Fruit fly (Drosophila melanogaster): ENCODE data around the gene CG18789.

Gene CG18789

dm6 chr2L:12006397-12007330 is 11.4 kb upstream of the CG18789 start (continued):
- TF ChIP-seq h (optimal IDR thresholded peaks at IDR 0.05) (no peak), sna (GFP tag; IDR thresholded peaks at IDR 0.05; ENCODE audit: partially characterized antibody) (no peak), Hand (GFP tag; optimal IDR thresholded peaks at IDR 0.05) (peak; percentile 94), PHDP (tag; optimal IDR thresholded peaks at IDR 0.05) (peak; percentile 94), tio (GFP tag; optimal IDR thresholded peaks at IDR 0.05) (peak; percentile 96), nerfin-2 (GFP tag; IDR thresholded peaks at IDR 0.05; ENCODE audit: partially characterized antibody) (no peak), CG13775 (GFP tag; optimal IDR thresholded peaks at IDR 0.05) (peak; percentile 96), tup (GFP tag; optimal IDR thresholded peaks at IDR 0.05) (peak; percentile 70), CG9437 (GFP tag; optimal IDR thresholded peaks at IDR 0.05) (peak; percentile 95), CG9817 (tag; optimal IDR thresholded peaks at IDR 0.05) (peak; percentile 91), gsb (GFP tag; IDR thresholded peaks at IDR 0.05) (no peak), Optix (GFP tag; IDR thresholded peaks at IDR 0.05) (no peak), CG1024 (GFP tag; IDR thresholded peaks at IDR 0.05) (no peak), ci (GFP tag; IDR thresholded peaks at IDR 0.05) (no peak), slp2 (GFP tag; optimal IDR thresholded peaks at IDR 0.05) (peak; percentile 70), Hr39 (optimal IDR thresholded peaks at IDR 0.05) (no peak), CG3163 (GFP tag; optimal IDR thresholded peaks at IDR 0.05) (no peak), cg (GFP tag; optimal IDR thresholded peaks at IDR 0.05) (no peak), CG8089 (GFP tag; optimal IDR thresholded peaks at IDR 0.05) (peak; percentile 63), gfzf (GFP tag; optimal IDR thresholded peaks at IDR 0.05) (no peak), NfI (GFP tag; optimal IDR thresholded peaks at IDR 0.05) (peak; percentile 91), esg (GFP tag; conservative IDR thresholded peaks at IDR 0.05) (no peak), hth (optimal IDR thresholded peaks at IDR 0.05) (no peak), pho (GFP tag; optimal IDR thresholded peaks at IDR 0.05) (no peak), CG30431 (GFP tag; optimal IDR thresholded peaks at IDR 0.05) (peak; percentile 87), CG14710 (tag; optimal IDR thresholded peaks at IDR 0.05) (peak; percentile 97), CG8944 (GFP tag; optimal IDR thresholded peaks at IDR 0.05) (peak; percentile 38), fd64A (GFP tag; optimal IDR thresholded peaks at IDR 0.05) (no peak), abd-A (tag; optimal IDR thresholded peaks at IDR 0.05) (no peak), CoRest (tag; optimal IDR thresholded peaks at IDR 0.05) (peak; percentile 99), trh (GFP tag; optimal IDR thresholded peaks at IDR 0.05) (peak; percentile 88), CG16815 (GFP tag; optimal IDR thresholded peaks at IDR 0.05) (peak; percentile 94), Ravus (GFP tag; IDR thresholded peaks at IDR 0.05) (no peak), Scr (GFP tag; IDR thresholded peaks at IDR 0.05; ENCODE audit: partially characterized antibody) (no peak), CG5245 (GFP tag; optimal IDR thresholded peaks at IDR 0.05) (peak; percentile 81), CG34422 (GFP tag; IDR thresholded peaks at IDR 0.05) (no peak), mirr (GFP tag; optimal IDR thresholded peaks at IDR 0.05) (peak; percentile 97), tx (GFP tag; optimal IDR thresholded peaks at IDR 0.05) (peak; percentile 55), CG11723 (GFP tag; optimal IDR thresholded peaks at IDR 0.05) (peak; percentile 86), br (optimal IDR thresholded peaks at IDR 0.05) (no peak), CG30020 (tag; optimal IDR thresholded peaks at IDR 0.05) (peak; percentile 84), tin (GFP tag; optimal IDR thresholded peaks at IDR 0.05) (peak; percentile 87), CG7372 (GFP tag; IDR thresholded peaks at IDR 0.05) (no peak), sr (GFP tag; IDR thresholded peaks at IDR 0.05) (no peak), Sin3A (optimal IDR thresholded peaks at IDR 0.05) (no peak), CG11398 (GFP tag; optimal IDR thresholded peaks at IDR 0.05) (no peak), ab (GFP tag; optimal IDR thresholded peaks at IDR 0.05) (peak; percentile 66), CG32767 (GFP tag; IDR thresholded peaks at IDR 0.05) (no peak), wek (GFP tag; optimal IDR thresholded peaks at IDR 0.05) (no peak), CG8765 (GFP tag; IDR thresholded peaks at IDR 0.05) (no peak), eyg (GFP tag; optimal IDR thresholded peaks at IDR 0.05) (peak; percentile 52)
